Fruit fly (Drosophila melanogaster): ENCODE results near the gene CG6204.

- TF ChIP-seq CG8478 (optimal IDR thresholded peaks at IDR 0.05) (no peak), CTCF (optimal IDR thresholded peaks at IDR 0.05) (no peak)
Measured at dm6 chr3R:24231914-24232313, 38.3 kb downstream of the CG6204 start.

Data from S2 (cell line).